Fruit fly (Drosophila melanogaster) whole organism, adult: ENCODE data around the gene CG32106.

Experiments
- CG33017 ChIP-seq: fragments of 200-800 bp; sonication (Bioruptor generic); optimal IDR thresholded peaks from 2 replicates; lab custom pipeline; 2018; ENCODE audit warnings: missing biosample characterization, mild to moderate bottlenecking, missing genetic modification characterization, moderate library complexity
- Crg-1 ChIP-seq: fragments of 200-800 bp; sonication (Bioruptor generic); optimal IDR thresholded peaks from 2 replicates; lab custom pipeline; 2016; ENCODE audit warnings: missing biosample characterization, missing genetic modification characterization
- pad ChIP-seq: fragments of 200-800 bp; sonication (Bioruptor generic); optimal IDR thresholded peaks from 3 replicates; lab custom pipeline; 2017; ENCODE audit warnings: missing biosample characterization, missing genetic modification characterization, mild to moderate bottlenecking, moderate library complexity, missing genetic modification reagents

DNA sequence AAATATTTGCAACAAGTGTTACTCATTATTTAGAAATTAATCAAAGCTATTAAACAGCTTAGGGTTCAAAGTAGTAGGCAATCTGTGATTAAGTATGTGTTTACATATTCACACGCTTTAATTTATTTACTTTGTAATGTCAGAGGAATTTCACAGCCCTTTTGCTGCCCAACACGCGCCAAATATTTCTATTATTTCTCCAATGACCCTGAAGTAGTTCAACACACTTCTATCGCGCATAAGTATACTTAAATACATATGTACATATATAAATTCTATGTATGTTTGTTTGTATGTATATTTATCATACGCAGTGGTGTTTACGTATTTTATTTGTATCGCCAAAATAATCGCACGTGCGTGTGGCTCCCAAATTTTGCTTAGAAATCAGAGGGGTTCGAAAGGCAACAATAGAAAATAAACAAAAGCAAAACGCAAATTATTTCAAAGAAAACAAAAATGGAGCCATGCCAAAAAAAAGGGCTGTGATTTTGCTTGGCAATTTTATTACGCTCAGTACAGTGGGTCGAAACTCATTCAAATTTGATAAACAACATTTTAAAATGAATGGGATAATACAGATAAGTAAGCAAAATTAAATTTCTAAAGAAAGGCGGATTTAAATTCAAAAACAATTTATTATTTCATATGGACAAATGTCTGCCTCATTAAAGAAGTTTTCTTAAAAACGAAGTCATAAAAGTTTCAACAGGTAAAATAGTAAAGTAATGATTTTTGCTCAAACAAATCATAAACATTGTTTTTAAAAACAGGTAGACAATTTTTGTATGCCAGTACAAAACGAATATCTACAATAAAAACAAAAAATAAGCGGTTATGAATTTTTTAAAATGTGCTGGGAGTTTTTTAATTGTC is 24.9 kb upstream of the CG32106 start:
- TF ChIP-seq pad (GFP tag; lab: Kevin White, UChicago) (no peak), Crg-1 (GFP tag; lab: Kevin White, UChicago) (no peak), CG33017 (no peak)
